Worm (Caenorhabditis elegans) whole organism, L4 larva: ENCODE data around the gene C16C8.26.

Source experiments
- Y105C5A.15 ChIP-seq: fragments of 200-800 bp; sonication (Bioruptor generic); IDR thresholded peaks from 2 replicates; pipeline ENCODE4 v1.3.6; 2022; ENCODE audit warnings: missing genetic modification characterization, missing compliant biosample characterization
- aly-2 ChIP-seq: sonication (generic microtip); optimal IDR thresholded peaks from 2 replicates; lab custom pipeline; 2018; ENCODE audit warnings: missing biosample characterization, missing genetic modification characterization
- arid-1 ChIP-seq: fragments of 200-800 bp; sonication (Bioruptor generic); conservative IDR thresholded peaks from 2 replicates; pipeline ENCODE4 v1.3.6; 2022; ENCODE audit warnings: missing genetic modification reagents, missing genetic modification characterization, missing compliant biosample characterization
- ceh-20 ChIP-seq: fragments of 200-800 bp; sonication (Bioruptor generic); IDR thresholded peaks from 2 replicates; pipeline ENCODE4 v1.3.6; 2022; ENCODE audit warnings: missing genetic modification reagents, missing genetic modification characterization, missing compliant biosample characterization
- ceh-28 ChIP-seq: fragments of 150-350 bp; optimal IDR thresholded peaks from 2 replicates; lab custom pipeline; 2014; ENCODE audit warnings: missing biosample characterization, missing genetic modification reagents, missing genetic modification characterization
- ces-1 ChIP-seq: fragments of 150-350 bp; sonication (generic microtip); optimal IDR thresholded peaks from 4 replicates; lab custom pipeline; 2014; ENCODE audit warnings: missing biosample characterization, missing genetic modification reagents, missing genetic modification characterization
- mep-1 ChIP-seq: fragments of 150-350 bp; sonication (generic microtip); optimal IDR thresholded peaks from 3 replicates; lab custom pipeline; 2014; ENCODE audit warnings: missing biosample characterization, missing genetic modification characterization
- pqm-1 ChIP-seq: sonication (generic microtip); optimal IDR thresholded peaks from 2 replicates; lab custom pipeline; 2017; ENCODE audit warnings: missing biosample characterization, missing genetic modification characterization

- TF ChIP-seq mep-1 (tag; lab: Kevin White, UChicago) (no peak), ceh-28 (tag; lab: Kevin White, UChicago) (no peak), pqm-1 (tag; lab: Kevin White, UChicago) (no peak), ceh-20 (GFP tag; lab: Robert Waterston, UW) (no peak), Y105C5A.15 (GFP tag; lab: Robert Waterston, UW) (no peak), arid-1 (GFP tag; lab: Robert Waterston, UW) (no peak), aly-2 (tag; lab: Kevin White, UChicago) (no peak), ces-1 (GFP tag; lab: Kevin White, UChicago) (no peak)
Measured at ce11 chrII:3434893-3435503, 23.1 kb downstream of the C16C8.26 start.
